Fruit fly (Drosophila melanogaster) whole organism, embryonic: ENCODE measurements around the gene Neurl4.

ENCODE experiments used
- Bgb ChIP-seq: fragments of 200-800 bp; sonication (Bioruptor generic); IDR thresholded peaks from 2 replicates; pipeline ENCODE4 v1.3.6; 2022; ENCODE audit warnings: missing biosample characterization, missing genetic modification characterization; ENCODE audit not compliant: partially characterized antibody
- BtbVII ChIP-seq: fragments of 200-800 bp; sonication (Bioruptor generic); optimal IDR thresholded peaks from 3 replicates; lab custom pipeline; 2017; ENCODE audit warnings: missing biosample characterization, mild to moderate bottlenecking, missing genetic modification characterization
- CG1024 ChIP-seq: fragments of 200-800 bp; sonication (Bioruptor generic); IDR thresholded peaks from 2 replicates; pipeline ENCODE4 v1.3.6; 2022; ENCODE audit warnings: missing biosample characterization, missing genetic modification characterization
- CG10321 ChIP-seq: fragments of 200-800 bp; sonication (Bioruptor generic); IDR thresholded peaks from 2 replicates; pipeline ENCODE4 v1.3.6; 2022; ENCODE audit warnings: missing biosample characterization, missing genetic modification characterization
- CG11456 ChIP-seq: fragments of 200-800 bp; sonication (Bioruptor generic); IDR thresholded peaks from 3 replicates; pipeline ENCODE4 v1.3.6; 2022; ENCODE audit warnings: missing biosample characterization, missing genetic modification characterization
- CG11695 ChIP-seq: fragments of 200-800 bp; sonication (Bioruptor generic); IDR thresholded peaks from 3 replicates; pipeline ENCODE4 v1.3.6; 2022; ENCODE audit warnings: missing biosample characterization, missing genetic modification characterization
- CG11723 ChIP-seq: fragments of 200-800 bp; sonication (Bioruptor generic); optimal IDR thresholded peaks from 2 replicates; lab custom pipeline; 2017; ENCODE audit warnings: missing biosample characterization, mild to moderate bottlenecking, missing genetic modification characterization
- CG12236 ChIP-seq: fragments of 200-800 bp; sonication (Bioruptor generic); optimal IDR thresholded peaks from 2 replicates; lab custom pipeline; 2016; ENCODE audit warnings: missing biosample characterization, missing genetic modification characterization
- CG12942 ChIP-seq: fragments of 200-800 bp; sonication (Bioruptor generic); optimal IDR thresholded peaks from 3 replicates; lab custom pipeline; 2016; ENCODE audit warnings: missing biosample characterization, missing genetic modification characterization
- CG13123 ChIP-seq: fragments of 200-800 bp; sonication (Bioruptor generic); optimal IDR thresholded peaks from 2 replicates; lab custom pipeline; 2016; ENCODE audit warnings: missing biosample characterization, missing genetic modification characterization
- CG13296 ChIP-seq: fragments of 200-800 bp; sonication (Bioruptor generic); optimal IDR thresholded peaks from 3 replicates; lab custom pipeline; 2018; ENCODE audit warnings: missing biosample characterization, mild to moderate bottlenecking, missing genetic modification characterization
- CG13624 ChIP-seq: fragments of 200-800 bp; sonication (Bioruptor generic); optimal IDR thresholded peaks from 2 replicates; lab custom pipeline; 2016; ENCODE audit warnings: missing biosample characterization, missing genetic modification characterization
- CG14965 ChIP-seq: fragments of 200-800 bp; sonication (Bioruptor generic); optimal IDR thresholded peaks from 2 replicates; lab custom pipeline; 2016; ENCODE audit warnings: missing biosample characterization, missing genetic modification characterization, borderline replicate concordance
- CG15269 ChIP-seq: fragments of 200-800 bp; sonication (Bioruptor generic); optimal IDR thresholded peaks from 2 replicates; lab custom pipeline; 2018; ENCODE audit warnings: missing biosample characterization, mild to moderate bottlenecking, missing genetic modification characterization, moderate library complexity
- CG17361 ChIP-seq: fragments of 200-800 bp; sonication (Bioruptor generic); IDR thresholded peaks from 3 replicates; pipeline ENCODE4 v1.3.6; 2022; ENCODE audit warnings: missing biosample characterization, missing genetic modification characterization
- CG17568 ChIP-seq: fragments of 200-800 bp; sonication (Bioruptor generic); optimal IDR thresholded peaks from 2 replicates; lab custom pipeline; 2018; ENCODE audit warnings: missing biosample characterization, mild to moderate bottlenecking, missing genetic modification characterization, moderate library complexity
- CG17802 ChIP-seq: fragments of 200-800 bp; sonication (Bioruptor generic); optimal IDR thresholded peaks from 2 replicates; lab custom pipeline; 2018; ENCODE audit warnings: missing biosample characterization, mild to moderate bottlenecking, missing genetic modification characterization, moderate library complexity
- CG18476 ChIP-seq: fragments of 200-800 bp; sonication (Bioruptor generic); optimal IDR thresholded peaks from 2 replicates; lab custom pipeline; 2016; ENCODE audit warnings: missing biosample characterization, mild to moderate bottlenecking, missing genetic modification characterization
- CG18764 ChIP-seq: fragments of 200-800 bp; sonication (Bioruptor generic); optimal IDR thresholded peaks from 3 replicates; lab custom pipeline; 2016; ENCODE audit warnings: missing biosample characterization, missing genetic modification characterization
- CG30020 ChIP-seq: fragments of 200-800 bp; optimal IDR thresholded peaks from 2 replicates; lab custom pipeline; 2019; ENCODE audit warnings: missing biosample characterization, mild to moderate bottlenecking, missing genetic modification characterization, moderate library complexity
- CG3847 ChIP-seq: fragments of 200-800 bp; sonication (Bioruptor generic); IDR thresholded peaks from 2 replicates; pipeline ENCODE4 v1.3.6; 2022; ENCODE audit warnings: missing biosample characterization, missing genetic modification characterization
- CG4328 ChIP-seq: fragments of 200-800 bp; sonication (Bioruptor generic); optimal IDR thresholded peaks from 3 replicates; lab custom pipeline; 2017; ENCODE audit warnings: missing biosample characterization, missing genetic modification reagents, missing genetic modification characterization
- CG4617 ChIP-seq: fragments of 200-800 bp; sonication (Bioruptor generic); optimal IDR thresholded peaks from 3 replicates; lab custom pipeline; 2016; ENCODE audit warnings: missing biosample characterization, missing genetic modification characterization, borderline replicate concordance
- CG5953 ChIP-seq: fragments of 200-800 bp; sonication (Bioruptor generic); IDR thresholded peaks from 2 replicates; pipeline ENCODE4 v1.3.6; 2022; ENCODE audit warnings: missing biosample characterization, missing genetic modification characterization
- CG7963 ChIP-seq: fragments of 200-800 bp; sonication (Bioruptor generic); IDR thresholded peaks from 3 replicates; pipeline ENCODE4 v1.3.6; 2022; ENCODE audit warnings: missing biosample characterization, missing genetic modification characterization; ENCODE audit not compliant: partially characterized antibody
- CG8281 ChIP-seq: fragments of 200-800 bp; sonication (Bioruptor generic); optimal IDR thresholded peaks from 2 replicates; lab custom pipeline; 2018; ENCODE audit warnings: missing biosample characterization, mild to moderate bottlenecking, missing genetic modification characterization, moderate library complexity
- CG8290 ChIP-seq, 3 experiments: fragments of 200-800 bp; sonication (Bioruptor generic); optimal IDR thresholded peaks; 2 replicates each; lab custom pipeline; 2016 to 2019; ENCODE audit warnings: missing biosample characterization in 3 of 3, missing genetic modification characterization in 3 of 3, mild to moderate bottlenecking in 2 of 3, moderate library complexity in 1 of 3
- CG8765 ChIP-seq: fragments of 200-800 bp; sonication (Bioruptor generic); IDR thresholded peaks from 2 replicates; pipeline ENCODE4 v1.3.6; 2022; ENCODE audit warnings: missing biosample characterization, missing genetic modification characterization
- D19A ChIP-seq: fragments of 200-800 bp; optimal IDR thresholded peaks from 3 replicates; lab custom pipeline; 2019; ENCODE audit warnings: missing biosample characterization, mild to moderate bottlenecking, missing genetic modification characterization, moderate library complexity
- Drgx ChIP-seq: fragments of 200-800 bp; sonication (Bioruptor generic); IDR thresholded peaks from 2 replicates; pipeline ENCODE4 v1.3.6; 2022; ENCODE audit warnings: missing biosample characterization, missing genetic modification characterization
- ERR ChIP-seq: fragments of 200-800 bp; sonication (Bioruptor generic); optimal IDR thresholded peaks from 2 replicates; lab custom pipeline; 2016; ENCODE audit warnings: missing biosample characterization, missing genetic modification characterization
- Ets97D ChIP-seq: fragments of 200-800 bp; sonication (Bioruptor generic); optimal IDR thresholded peaks from 3 replicates; lab custom pipeline; 2016; ENCODE audit warnings: missing biosample characterization, missing genetic modification characterization
- HmgZ ChIP-seq: fragments of 200-800 bp; sonication (Bioruptor generic); optimal IDR thresholded peaks from 2 replicates; lab custom pipeline; 2018; ENCODE audit warnings: missing biosample characterization, mild to moderate bottlenecking, missing genetic modification characterization
- Ravus ChIP-seq: fragments of 200-800 bp; sonication (Bioruptor generic); IDR thresholded peaks from 2 replicates; pipeline ENCODE4 v1.3.6; 2022; ENCODE audit warnings: missing biosample characterization, missing genetic modification characterization
- ac ChIP-seq: fragments of 200-800 bp; sonication (Bioruptor generic); optimal IDR thresholded peaks from 3 replicates; lab custom pipeline; 2017; ENCODE audit warnings: missing biosample characterization, mild to moderate bottlenecking, missing genetic modification characterization
- ash1 ChIP-seq: fragments of 200-800 bp; sonication (Bioruptor generic); optimal IDR thresholded peaks from 2 replicates; lab custom pipeline; 2018; ENCODE audit warnings: missing biosample characterization, mild to moderate bottlenecking, missing genetic modification characterization
- bbx ChIP-seq: fragments of 200-800 bp; sonication (Bioruptor generic); IDR thresholded peaks from 2 replicates; pipeline ENCODE4 v1.3.6; 2022; ENCODE audit warnings: missing biosample characterization, missing genetic modification characterization; ENCODE audit not compliant: partially characterized antibody
- chn ChIP-seq: fragments of 200-800 bp; sonication (Bioruptor generic); optimal IDR thresholded peaks from 2 replicates; lab custom pipeline; 2016; ENCODE audit warnings: missing biosample characterization, missing genetic modification characterization
- dimm ChIP-seq: fragments of 200-800 bp; sonication (Bioruptor generic); IDR thresholded peaks from 2 replicates; pipeline ENCODE4 v1.3.6; 2022; ENCODE audit warnings: missing biosample characterization, missing genetic modification characterization
- dm ChIP-seq: fragments of 200-800 bp; sonication (Bioruptor generic); optimal IDR thresholded peaks from 3 replicates; lab custom pipeline; 2016; ENCODE audit warnings: missing biosample characterization, missing genetic modification characterization
- jumu ChIP-seq: fragments of 200-800 bp; sonication (Bioruptor generic); optimal IDR thresholded peaks from 3 replicates; lab custom pipeline; 2016; ENCODE audit warnings: missing biosample characterization, missing genetic modification characterization
- kah ChIP-seq: fragments of 200-800 bp; sonication (Bioruptor generic); optimal IDR thresholded peaks from 2 replicates; lab custom pipeline; 2018; ENCODE audit warnings: missing biosample characterization, mild to moderate bottlenecking, missing genetic modification characterization
- ken ChIP-seq: fragments of 200-800 bp; sonication (Bioruptor generic); IDR thresholded peaks from 3 replicates; pipeline ENCODE4 v1.3.6; 2022; ENCODE audit warnings: missing biosample characterization, missing genetic modification characterization
- mld ChIP-seq: fragments of 200-800 bp; sonication (Bioruptor generic); IDR thresholded peaks from 3 replicates; pipeline ENCODE4 v1.3.6; 2022; ENCODE audit warnings: missing biosample characterization, missing genetic modification characterization; ENCODE audit not compliant: partially characterized antibody
- nerfin-1 ChIP-seq: fragments of 200-800 bp; sonication (Bioruptor generic); optimal IDR thresholded peaks from 3 replicates; lab custom pipeline; 2019; ENCODE audit warnings: missing biosample characterization, mild to moderate bottlenecking, missing genetic modification characterization, moderate library complexity
- pb ChIP-seq: fragments of 200-800 bp; sonication (Bioruptor generic); optimal IDR thresholded peaks from 3 replicates; lab custom pipeline; 2016; ENCODE audit warnings: missing biosample characterization, missing genetic modification characterization
- sens ChIP-seq: fragments of 200-800 bp; sonication (Bioruptor generic); peaks from one replicate; lab custom pipeline; 2016; ENCODE audit warnings: missing biosample characterization, missing genetic modification characterization
- sens-2 ChIP-seq: fragments of 200-800 bp; sonication (Bioruptor generic); IDR thresholded peaks from 2 replicates; pipeline ENCODE4 v1.3.6; 2022; ENCODE audit warnings: missing biosample characterization, missing genetic modification characterization
- tx ChIP-seq: fragments of 200-800 bp; sonication (Bioruptor generic); optimal IDR thresholded peaks from 2 replicates; lab custom pipeline; 2016; ENCODE audit warnings: missing biosample characterization, missing genetic modification characterization
- vnd ChIP-seq: fragments of 200-800 bp; sonication (Bioruptor generic); IDR thresholded peaks from 3 replicates; pipeline ENCODE4 v1.3.6; 2022; ENCODE audit warnings: missing biosample characterization, missing genetic modification characterization; ENCODE audit not compliant: partially characterized antibody
- zfh1 ChIP-seq: fragments of 200-800 bp; sonication (Bioruptor generic); IDR thresholded peaks from 3 replicates; pipeline ENCODE4 v1.3.6; 2022; ENCODE audit warnings: missing biosample characterization, missing genetic modification characterization

The Neurl4 gene

DNA sequence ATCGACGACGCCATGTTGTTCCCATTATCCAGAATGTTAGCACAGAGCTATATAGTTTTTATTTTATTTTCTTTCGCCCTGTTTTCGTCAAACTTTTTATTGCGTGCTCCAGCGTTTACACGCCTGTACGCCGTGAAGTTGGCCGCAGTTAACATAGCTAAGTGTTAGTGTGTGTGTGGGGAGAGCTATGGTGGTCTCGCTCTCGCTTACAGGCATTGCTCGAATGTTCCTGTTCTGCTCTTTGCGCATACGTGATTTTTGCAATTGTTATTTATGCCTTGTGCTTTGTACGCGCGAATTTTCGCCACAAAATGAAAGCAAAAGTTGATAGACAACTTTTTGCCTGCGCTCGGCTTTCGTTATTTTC is 45.7 kb downstream of the Neurl4 start (continued):
- TF ChIP-seq CG5953, result no peak
- no peak for TF ChIP-seq CG18764 (GFP tag; lab: Kevin White, UChicago)
- TF ChIP-seq sens-2 (GFP tag; lab: Robert Waterston, UW), result no peak
- TF ChIP-seq D19A (tag; lab: Kevin White, UChicago), result no peak
- TF ChIP-seq Ets97D (GFP tag; lab: Kevin White, UChicago), result peak; percentile 75
- TF ChIP-seq CG12236 (GFP tag; lab: Kevin White, UChicago), result no peak
- no peak for TF ChIP-seq CG17802 (tag; lab: Kevin White, UChicago)
- TF ChIP-seq CG11456 (GFP tag; lab: Robert Waterston, UW), result 0 out of 3 replicates have a peak, but pooled peaks have one; percentile 34
- no peak for TF ChIP-seq ERR (GFP tag; lab: Kevin White, UChicago)
- no peak for TF ChIP-seq tx
- peak; percentile 25 for TF ChIP-seq sens (GFP tag; lab: Kevin White, UChicago)
- no peak for TF ChIP-seq CG11723
- TF ChIP-seq CG8290 (GFP tag; optimal IDR thresholded peaks at IDR 0.05; lab: Kevin White, UChicago), result no peak
- TF ChIP-seq CG8290 (tag; optimal IDR thresholded peaks at IDR 0.05; lab: Kevin White, UChicago), result peak; percentile 62 to 69
- peak; percentile 56 for TF ChIP-seq CG4617
- TF ChIP-seq CG10321 (GFP tag; lab: Robert Waterston, UW), result peak; percentile 99
- peak; percentile 5; the same call in 1 of the 2 replicates for TF ChIP-seq CG3847 (GFP tag; lab: Robert Waterston, UW)
- TF ChIP-seq CG17361 (GFP tag; lab: Robert Waterston, UW), result 0 out of 3 replicates have a peak, but pooled peaks have one; percentile 54
- TF ChIP-seq CG12942 (GFP tag; lab: Kevin White, UChicago), result no peak
- TF ChIP-seq vnd (GFP tag; lab: Robert Waterston, UW), result no peak
- TF ChIP-seq kah (GFP tag; lab: Kevin White, UChicago), result peak; percentile 50
- no peak for TF ChIP-seq dimm
- no peak for TF ChIP-seq mld (GFP tag; lab: Robert Waterston, UW)
- TF ChIP-seq chn, result no peak
- TF ChIP-seq CG13123 (GFP tag; lab: Kevin White, UChicago), result peak; percentile 25
- TF ChIP-seq CG7963 (GFP tag; lab: Robert Waterston, UW), result no peak
- 0 out of 2 replicates have a peak, but pooled peaks have one; percentile 44 for TF ChIP-seq Bgb (GFP tag; lab: Robert Waterston, UW)
- TF ChIP-seq CG4328, result peak; percentile 23
- TF ChIP-seq Drgx (GFP tag; lab: Robert Waterston, UW), result peak; percentile 37; the same call in 1 of the 2 replicates
- peak; percentile 25; the same call in 1 of the 2 replicates for TF ChIP-seq bbx (GFP tag; lab: Robert Waterston, UW)
- no peak for TF ChIP-seq Ravus (GFP tag; lab: Robert Waterston, UW)
- no peak for TF ChIP-seq CG18476
- TF ChIP-seq BtbVII (GFP tag; lab: Kevin White, UChicago), result no peak
- peak; percentile 41 for TF ChIP-seq dm (GFP tag; lab: Kevin White, UChicago)
- TF ChIP-seq CG13624 (GFP tag; lab: Kevin White, UChicago), result peak; percentile 12
- TF ChIP-seq ac (GFP tag; lab: Kevin White, UChicago), result no peak
- no peak for TF ChIP-seq zfh1 (GFP tag; lab: Robert Waterston, UW)
- no peak for TF ChIP-seq CG11695 (GFP tag; lab: Robert Waterston, UW)
- TF ChIP-seq CG17568 (GFP tag; lab: Kevin White, UChicago), result peak; percentile 16
- no peak for TF ChIP-seq ash1 (GFP tag; lab: Kevin White, UChicago)
- peak; percentile 51 for TF ChIP-seq CG1024 (GFP tag; lab: Robert Waterston, UW)
- TF ChIP-seq nerfin-1 (tag; lab: Kevin White, UChicago), result peak; percentile 64
- TF ChIP-seq pb, result no peak
- TF ChIP-seq CG30020 (tag; lab: Kevin White, UChicago), result peak; percentile 4
- TF ChIP-seq HmgZ (tag; lab: Kevin White, UChicago), result peak; percentile 37
- TF ChIP-seq CG14965 (GFP tag; lab: Kevin White, UChicago), result no peak
- TF ChIP-seq jumu (GFP tag; lab: Kevin White, UChicago), result no peak
- peak; percentile 29 for TF ChIP-seq CG13296 (GFP tag; lab: Kevin White, UChicago)
- TF ChIP-seq CG8765 (GFP tag; lab: Robert Waterston, UW), result no peak
- no peak for TF ChIP-seq CG15269 (tag; lab: Kevin White, UChicago)
- TF ChIP-seq CG8281 (tag; lab: Kevin White, UChicago), result no peak
- no peak for TF ChIP-seq ken (GFP tag; lab: Robert Waterston, UW)
